Worm (Caenorhabditis elegans) whole organism, L1 larva: ENCODE results near the gene Y62H9A.13.

ENCODE experiments used
- C34B4.2 ChIP-seq: sonication (generic microtip); optimal IDR thresholded peaks from 2 replicates; lab custom pipeline; 2017; ENCODE audit warnings: mild to moderate bottlenecking, missing genetic modification characterization, missing compliant biosample characterization
- Y116A8C.19 ChIP-seq: sonication (generic microtip); optimal IDR thresholded peaks from 2 replicates; lab custom pipeline; 2016; ENCODE audit warnings: missing compliant biosample characterization, missing genetic modification characterization, borderline replicate concordance
- aha-1 ChIP-seq: fragments of 150-350 bp; optimal IDR thresholded peaks from 2 replicates; lab custom pipeline; 2014; ENCODE audit warnings: missing biosample characterization, missing genetic modification characterization
- aly-2 ChIP-seq: fragments of 150-350 bp; optimal IDR thresholded peaks from 2 replicates; lab custom pipeline; 2014; ENCODE audit warnings: missing biosample characterization, missing genetic modification characterization
- ama-1 ChIP-seq: fragments of 150-350 bp; optimal IDR thresholded peaks from 2 replicates; lab custom pipeline; 2014
- ceh-88 ChIP-seq: fragments of 200-800 bp; sonication (Bioruptor generic); IDR thresholded peaks from 2 replicates; pipeline ENCODE4 v1.3.6; 2022; ENCODE audit warnings: missing genetic modification characterization, missing compliant biosample characterization
- efl-1 ChIP-seq, 4 experiments: fragments of 150-350 bp; optimal IDR thresholded peaks in 3 of 4; peaks in 1 of 4; 1 replicate in 1 of 4; 2 replicates in 3 of 4; lab custom pipeline; 2014; ENCODE audit warnings: missing biosample characterization in 2 of 4, missing genetic modification characterization in 2 of 4, missing genetic modification reagents in 2 of 4
- egl-13 ChIP-seq: sonication (generic microtip); optimal IDR thresholded peaks from 2 replicates; lab custom pipeline; 2016; ENCODE audit warnings: missing genotype, missing genetic modification reagents, missing genetic modification characterization, missing compliant biosample characterization
- fkh-4 ChIP-seq: sonication (generic microtip); optimal IDR thresholded peaks from 2 replicates; lab custom pipeline; 2016; ENCODE audit warnings: missing compliant biosample characterization, missing genetic modification characterization, borderline replicate concordance
- fos-1 ChIP-seq: fragments of 150-350 bp; optimal IDR thresholded peaks from 2 replicates; lab custom pipeline; 2014; ENCODE audit warnings: missing biosample characterization, missing genetic modification characterization
- grh-1 ChIP-seq: fragments of 200-800 bp; sonication (Bioruptor generic); IDR thresholded peaks from 2 replicates; pipeline ENCODE4 v1.3.6; 2022; ENCODE audit warnings: missing genetic modification reagents, missing genetic modification characterization, missing compliant biosample characterization
- hlh-4 ChIP-seq: sonication (generic microtip); optimal IDR thresholded peaks from 2 replicates; lab custom pipeline; 2016; ENCODE audit warnings: mild to moderate bottlenecking, missing genetic modification characterization, missing compliant biosample characterization
- isw-1 ChIP-seq: fragments of 200-800 bp; sonication (Bioruptor generic); IDR thresholded peaks from 2 replicates; pipeline ENCODE4 v1.3.6; 2022; ENCODE audit warnings: missing genetic modification characterization, missing compliant biosample characterization
- jun-1 ChIP-seq: fragments of 150-350 bp; optimal IDR thresholded peaks from 2 replicates; lab custom pipeline; 2014; ENCODE audit warnings: missing biosample characterization, missing genetic modification reagents, missing genetic modification characterization
- lin-14 ChIP-seq: fragments of 200-800 bp; sonication (Bioruptor generic); optimal IDR thresholded peaks from 2 replicates; lab custom pipeline; 2018; ENCODE audit warnings: mild to moderate bottlenecking, missing genetic modification characterization, moderate library complexity, missing compliant biosample characterization
- lin-35 ChIP-seq, 2 experiments: fragments of 150-350 bp; optimal IDR thresholded peaks; 2 replicates each; lab custom pipeline; 2014; ENCODE audit warnings: missing biosample characterization in 2 of 2, missing genetic modification characterization in 2 of 2, missing genetic modification reagents in 2 of 2
- lin-39 ChIP-seq: fragments of 150-350 bp; optimal IDR thresholded peaks from 2 replicates; lab custom pipeline; 2014; ENCODE audit warnings: missing biosample characterization, missing genetic modification reagents, missing genetic modification characterization
- lir-3 ChIP-seq: sonication (generic microtip); optimal IDR thresholded peaks from 2 replicates; lab custom pipeline; 2016; ENCODE audit warnings: mild to moderate bottlenecking, missing genetic modification characterization, moderate library complexity, missing compliant biosample characterization; ENCODE audit not compliant: poor library complexity
- lsy-2 ChIP-seq, 2 experiments: fragments of 150-350 bp; optimal IDR thresholded peaks; 2 replicates each; lab custom pipeline; 2014; ENCODE audit warnings: missing biosample characterization in 2 of 2, missing genetic modification characterization in 2 of 2
- mef-2 ChIP-seq: fragments of 150-350 bp; optimal IDR thresholded peaks from 2 replicates; lab custom pipeline; 2014; ENCODE audit warnings: missing biosample characterization, missing genetic modification characterization
- mep-1 ChIP-seq: fragments of 150-350 bp; optimal IDR thresholded peaks from 2 replicates; lab custom pipeline; 2014; ENCODE audit warnings: missing biosample characterization, missing genetic modification characterization
- nhr-20 ChIP-seq: sonication (generic microtip); optimal IDR thresholded peaks from 2 replicates; lab custom pipeline; 2016; ENCODE audit warnings: mild to moderate bottlenecking, missing genetic modification characterization, missing compliant biosample characterization
- nhr-237 ChIP-seq: fragments of 150-350 bp; optimal IDR thresholded peaks from 2 replicates; lab custom pipeline; 2014; ENCODE audit warnings: missing biosample characterization, missing genetic modification characterization
- nhr-47 ChIP-seq: sonication (generic microtip); optimal IDR thresholded peaks from 2 replicates; lab custom pipeline; 2016; ENCODE audit warnings: mild to moderate bottlenecking, missing genetic modification characterization, moderate library complexity, missing compliant biosample characterization
- nhr-76 ChIP-seq: sonication (generic microtip); optimal IDR thresholded peaks from 2 replicates; lab custom pipeline; 2017; ENCODE audit warnings: missing biosample characterization, missing genetic modification characterization
- nhr-84 ChIP-seq: sonication (generic microtip); optimal IDR thresholded peaks from 2 replicates; lab custom pipeline; 2017; ENCODE audit warnings: missing biosample characterization, missing genetic modification characterization
- nhr-90 ChIP-seq: sonication (generic microtip); optimal IDR thresholded peaks from 2 replicates; lab custom pipeline; 2016; ENCODE audit warnings: mild to moderate bottlenecking, missing genetic modification characterization, missing compliant biosample characterization; ENCODE audit not compliant: poor library complexity
- pag-3 ChIP-seq: sonication (generic microtip); optimal IDR thresholded peaks from 2 replicates; lab custom pipeline; 2017; ENCODE audit warnings: missing genetic modification characterization, mild to moderate bottlenecking, missing compliant biosample characterization, antibody characterized with exemption, borderline replicate concordance; ENCODE audit not compliant: insufficient read depth
- pax-3 ChIP-seq: fragments of 200-800 bp; sonication (Bioruptor generic); optimal IDR thresholded peaks from 2 replicates; lab custom pipeline; 2018; ENCODE audit warnings: mild to moderate bottlenecking, missing genetic modification characterization, moderate library complexity, missing compliant biosample characterization
- rnt-1 ChIP-seq: sonication (generic microtip); optimal IDR thresholded peaks from 2 replicates; lab custom pipeline; 2016; ENCODE audit warnings: mild to moderate bottlenecking, missing genetic modification characterization, moderate library complexity, missing compliant biosample characterization
- skn-1 ChIP-seq: fragments of 150-350 bp; optimal IDR thresholded peaks from 2 replicates; lab custom pipeline; 2014; ENCODE audit warnings: missing biosample characterization, missing genetic modification characterization
- snpc-4 ChIP-seq: fragments of 150-350 bp; optimal IDR thresholded peaks from 2 replicates; lab custom pipeline; 2014; ENCODE audit warnings: missing biosample characterization, missing genetic modification characterization
- snu-23 ChIP-seq: sonication (generic microtip); optimal IDR thresholded peaks from 2 replicates; lab custom pipeline; 2016; ENCODE audit warnings: missing genetic modification characterization, missing compliant biosample characterization
- sox-4 ChIP-seq: sonication (generic microtip); optimal IDR thresholded peaks from 2 replicates; lab custom pipeline; 2016; ENCODE audit warnings: missing genetic modification characterization, missing compliant biosample characterization
- sup-37 ChIP-seq: fragments of 200-800 bp; sonication (Bioruptor generic); optimal IDR thresholded peaks from 2 replicates; lab custom pipeline; 2018; ENCODE audit warnings: mild to moderate bottlenecking, missing genetic modification characterization, missing compliant biosample characterization
- swsn-7 ChIP-seq: sonication (generic microtip); optimal IDR thresholded peaks from 2 replicates; lab custom pipeline; 2016; ENCODE audit warnings: missing genetic modification characterization, missing compliant biosample characterization
- tbx-2 ChIP-seq: sonication (generic microtip); optimal IDR thresholded peaks from 2 replicates; lab custom pipeline; 2016; ENCODE audit warnings: missing genetic modification characterization, missing compliant biosample characterization
- unc-30 ChIP-seq: sonication (generic microtip); optimal IDR thresholded peaks from 2 replicates; lab custom pipeline; 2017; ENCODE audit warnings: missing biosample characterization, missing genetic modification characterization
- vab-15 ChIP-seq: sonication (generic microtip); optimal IDR thresholded peaks from 2 replicates; lab custom pipeline; 2017; ENCODE audit warnings: missing genotype, mild to moderate bottlenecking, missing genetic modification characterization, missing compliant biosample characterization
- xbp-1 ChIP-seq: sonication (generic microtip); optimal IDR thresholded peaks from 2 replicates; lab custom pipeline; 2016; ENCODE audit warnings: missing genetic modification characterization, missing compliant biosample characterization
- zag-1 ChIP-seq: fragments of 150-350 bp; optimal IDR thresholded peaks from 2 replicates; lab custom pipeline; 2014; ENCODE audit warnings: missing biosample characterization, missing genetic modification characterization
- ztf-11 ChIP-seq, 2 experiments: sonication (generic microtip); optimal IDR thresholded peaks; 2 replicates each; lab custom pipeline; 2016 to 2017; ENCODE audit warnings: missing genetic modification characterization in 2 of 2, missing biosample characterization in 1 of 2, missing compliant biosample characterization in 1 of 2

Gene Y62H9A.13

DNA sequence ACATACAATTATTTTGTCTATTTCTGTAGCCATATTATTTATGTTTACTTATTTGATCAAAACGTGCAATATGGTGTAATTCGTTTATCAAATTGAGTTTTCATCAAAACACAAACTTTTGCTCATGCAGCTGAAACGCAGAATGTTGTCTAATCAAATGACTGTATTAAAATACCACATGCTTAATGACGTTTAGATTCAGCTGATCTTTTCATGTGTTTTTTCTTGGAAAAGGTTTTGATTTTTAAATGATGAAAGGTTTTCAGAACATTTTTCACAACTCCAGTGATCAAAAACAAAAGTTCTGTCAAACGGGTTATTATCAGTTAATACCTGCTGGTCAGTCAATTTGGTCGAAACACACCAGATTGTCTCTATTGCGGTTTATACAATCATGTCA is 41.5 kb upstream of the Y62H9A.13 start, which contains the start of gene Y62H9A.1 (continued):
- TF ChIP-seq pax-3 (tag; lab: Kevin White, UChicago): peak; percentile 25
- TF ChIP-seq hlh-4 (tag; lab: Kevin White, UChicago): peak; percentile 64
- TF ChIP-seq pag-3 (tag; lab: Kevin White, UChicago): no peak
- no peak for TF ChIP-seq xbp-1 (tag; lab: Kevin White, UChicago)
- TF ChIP-seq efl-1 (optimal IDR thresholded peaks at IDR 0.05; lab: Kevin White, UChicago): no peak
- TF ChIP-seq efl-1 (GFP tag; optimal IDR thresholded peaks at IDR 0.05 in 1 of 2; lab: Kevin White, UChicago): no peak
- no peak for TF ChIP-seq nhr-76 (tag; lab: Kevin White, UChicago)
- TF ChIP-seq isw-1 (GFP tag; lab: Robert Waterston, UW): no peak

DNA sequence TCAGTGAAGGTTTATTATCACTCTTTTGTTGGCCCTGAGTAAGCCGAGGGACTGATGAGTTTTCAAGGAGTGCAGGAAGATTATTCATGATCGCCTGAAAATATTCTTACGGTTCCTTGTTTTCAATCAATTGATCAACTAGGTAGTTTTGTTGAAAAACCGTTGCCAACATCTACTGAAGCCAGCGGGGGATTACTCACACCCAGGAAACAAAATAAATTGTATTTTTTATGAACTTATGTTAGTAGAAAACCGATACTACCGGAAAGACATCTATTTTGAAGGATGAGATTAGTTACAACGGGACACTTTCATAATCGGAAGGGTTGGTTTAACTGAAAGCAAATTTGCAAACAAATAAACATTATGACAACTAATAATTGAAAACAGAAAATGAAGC is 38.7 kb upstream of the Y62H9A.13 start, which contains the start of gene Y62H9A.2:
Y62H9A.2 (minus strand) TSS at position 101 of the 400 bp plus-strand sequence.
- no peak for TF ChIP-seq efl-1 (optimal IDR thresholded peaks at IDR 0.05; lab: Kevin White, UChicago)
- TF ChIP-seq efl-1 (GFP tag; optimal IDR thresholded peaks at IDR 0.05 in 1 of 2; lab: Kevin White, UChicago): peak in 1 of 2 experiments; percentile 45
- TF ChIP-seq nhr-20 (tag; lab: Kevin White, UChicago): no peak

DNA sequence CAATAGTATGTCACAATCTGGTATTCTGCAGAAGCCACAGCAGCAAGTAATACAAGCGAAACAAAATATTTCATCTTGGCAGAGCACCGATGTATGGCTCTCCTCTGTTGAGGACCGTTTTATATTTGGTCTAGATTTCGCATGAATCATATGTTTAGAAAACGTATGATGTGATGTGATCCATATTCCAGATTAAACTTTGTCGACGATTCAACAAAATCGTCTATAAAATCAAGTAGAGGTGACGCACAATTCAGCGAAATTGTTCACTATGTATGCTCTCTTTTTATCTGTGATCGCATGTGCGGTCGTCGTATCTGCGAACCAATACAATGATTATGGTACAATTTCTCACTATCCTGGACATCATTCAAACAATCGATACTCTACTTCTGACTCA is 36.9 kb upstream of the Y62H9A.13 start, which contains the start of the genes Y62H9A.3 and Y62H9A.4:
Y62H9A.3 (minus strand) TSS at position 101 of the 400 bp plus-strand sequence.
Y62H9A.4 (plus strand) TSS at position 256 of the 400 bp plus-strand sequence.
- TF ChIP-seq rnt-1 (tag; lab: Kevin White, UChicago): no peak
- no peak for TF ChIP-seq mef-2 (tag; lab: Kevin White, UChicago)
- no peak for TF ChIP-seq aly-2 (tag; lab: Kevin White, UChicago)
- no peak for TF ChIP-seq sup-37 (GFP tag; lab: Kevin White, UChicago)
- TF ChIP-seq nhr-20 (tag; lab: Kevin White, UChicago): no peak
- no peak for TF ChIP-seq aha-1 (tag; lab: Kevin White, UChicago)
- no peak for TF ChIP-seq nhr-237
- no peak for TF ChIP-seq snpc-4 (tag; lab: Kevin White, UChicago)
- TF ChIP-seq ceh-88 (GFP tag; lab: Robert Waterston, UW): no peak
- TF ChIP-seq unc-30: no peak

DNA sequence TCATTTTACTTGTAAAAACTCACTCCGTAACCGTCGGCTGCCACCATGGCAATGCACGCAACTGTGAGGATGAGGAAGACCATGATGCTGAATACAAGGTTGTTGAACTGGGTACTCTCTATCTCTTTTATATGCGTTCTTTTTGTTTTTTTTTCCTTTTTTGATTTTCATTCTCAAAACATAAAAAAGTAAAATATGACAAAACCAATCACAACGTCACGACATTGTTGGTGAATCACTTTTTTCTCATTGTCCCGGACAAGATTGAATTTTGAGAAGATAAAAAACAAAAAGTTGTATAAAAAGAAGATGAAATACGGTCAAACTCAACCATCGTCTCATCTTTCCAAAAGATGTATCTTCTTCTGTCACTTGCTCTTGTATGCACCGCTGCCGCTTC is 34.0 kb upstream of the Y62H9A.13 start, which contains the start of the genes Y62H9A.5 and ule-5:
Y62H9A.5 (minus strand) TSS at position 101 of the 400 bp plus-strand sequence.
ule-5 (plus strand) TSS at position 328 of the 400 bp plus-strand sequence.
- TF ChIP-seq ceh-88 (GFP tag; lab: Robert Waterston, UW) (no peak), C34B4.2 (no peak), lin-35 (GFP tag; optimal IDR thresholded peaks at IDR 0.05; lab: Kevin White, UChicago) (no peak), fkh-4 (tag; lab: Kevin White, UChicago) (no peak), nhr-90 (tag; lab: Kevin White, UChicago) (no peak), isw-1 (GFP tag; lab: Robert Waterston, UW) (no peak), egl-13 (no peak), lsy-2 (tag; optimal IDR thresholded peaks at IDR 0.05; lab: Kevin White, UChicago) (no peak), nhr-20 (tag; lab: Kevin White, UChicago) (no peak), ama-1 (lab: Kevin White, UChicago) (no peak), mep-1 (tag; lab: Kevin White, UChicago) (no peak), lin-39 (tag; lab: Kevin White, UChicago) (no peak), lir-3 (no peak), pax-3 (tag; lab: Kevin White, UChicago) (no peak), nhr-47 (no peak), skn-1 (tag; lab: Kevin White, UChicago) (no peak), nhr-76 (tag; lab: Kevin White, UChicago) (no peak), tbx-2 (tag; lab: Kevin White, UChicago) (no peak), unc-30 (no peak), jun-1 (no peak)

DNA sequence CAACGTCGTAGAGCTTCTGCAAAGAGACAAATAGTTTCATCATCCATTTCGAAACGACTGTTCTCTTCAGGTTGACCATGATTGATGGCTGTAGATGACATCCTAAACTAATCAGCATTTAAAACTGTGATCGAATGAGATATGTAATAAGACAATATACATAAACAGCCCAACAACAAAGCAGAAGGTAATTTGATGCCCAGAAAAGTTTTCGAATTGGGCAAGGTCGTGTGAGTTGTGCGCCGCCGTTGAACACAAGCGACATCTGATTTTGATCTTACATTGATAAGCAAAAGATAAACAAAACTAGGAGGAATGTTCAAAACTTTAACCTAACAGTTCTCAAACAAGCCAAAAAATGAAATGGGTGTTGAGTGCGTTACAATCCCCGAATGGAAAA is 31.2 kb upstream of the Y62H9A.13 start, which contains the start of gene Y62H9A.7:
Y62H9A.7 (minus strand) TSS at position 101 of the 400 bp plus-strand sequence.
- TF ChIP-seq vab-15 (tag; lab: Kevin White, UChicago) (no peak), nhr-20 (tag; lab: Kevin White, UChicago) (no peak), nhr-90 (tag; lab: Kevin White, UChicago) (no peak), rnt-1 (tag; lab: Kevin White, UChicago) (no peak), grh-1 (GFP tag; lab: Robert Waterston, UW) (no peak), Y116A8C.19 (tag; lab: Kevin White, UChicago) (no peak), sox-4 (tag; lab: Kevin White, UChicago) (no peak), fos-1 (tag; lab: Kevin White, UChicago) (no peak), lsy-2 (tag; optimal IDR thresholded peaks at IDR 0.05; lab: Kevin White, UChicago) (no peak), zag-1 (tag; lab: Kevin White, UChicago) (no peak), swsn-7 (tag; lab: Kevin White, UChicago) (no peak), egl-13 (no peak), nhr-84 (tag; lab: Kevin White, UChicago) (no peak), lin-14 (no peak), snu-23 (GFP tag; lab: Kevin White, UChicago) (no peak), ama-1 (lab: Kevin White, UChicago) (no peak), xbp-1 (tag; lab: Kevin White, UChicago) (no peak), ztf-11 (tag; optimal IDR thresholded peaks at IDR 0.05; lab: Kevin White, UChicago) (no peak)
